Fruit fly (Drosophila melanogaster): ENCODE data around the gene CG18048.
A peak's percentile ranks its signal among the peaks of the same experiment; 100 is the strongest.

Gene CG18048

DNA sequence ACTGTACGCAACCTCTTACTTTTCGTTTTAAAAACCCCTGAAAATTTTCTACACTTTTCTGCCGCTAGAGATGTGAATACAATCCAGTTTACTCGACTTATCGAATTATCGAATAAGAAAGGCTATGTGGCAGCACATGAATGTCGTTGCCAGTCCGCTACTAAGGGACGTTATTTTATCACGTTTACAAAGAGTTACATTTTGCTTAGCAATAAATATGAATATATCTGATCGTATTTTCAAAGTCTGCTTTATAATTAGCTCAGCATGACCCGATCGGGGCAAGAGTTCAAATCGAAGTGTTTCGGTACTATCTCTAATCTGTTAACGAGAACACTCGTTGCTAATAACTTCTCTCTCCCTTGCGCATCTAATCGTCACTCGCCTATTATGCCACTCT is 22.2 kb downstream of the CG18048 start, which contains the start of gene CG42724 (continued):
- TF ChIP-seq TFAM (GFP tag; optimal IDR thresholded peaks at IDR 0.05): no peak
- TF ChIP-seq lab (GFP tag; optimal IDR thresholded peaks at IDR 0.05): no peak
- no peak for TF ChIP-seq sens-2 (GFP tag; IDR thresholded peaks at IDR 0.05)
- peak; percentile 49 for TF ChIP-seq Bdp1 (GFP tag; optimal IDR thresholded peaks at IDR 0.05)
- no peak for TF ChIP-seq hbn (GFP tag; IDR thresholded peaks at IDR 0.05; ENCODE audit: partially characterized antibody)
- TF ChIP-seq CG15073 (GFP tag; optimal IDR thresholded peaks at IDR 0.05): no peak
- TF ChIP-seq nom (GFP tag; optimal IDR thresholded peaks at IDR 0.05): no peak
- TF ChIP-seq pum (GFP tag; optimal IDR thresholded peaks at IDR 0.05): peak; percentile 71
- peak; percentile 39 for TF ChIP-seq slp2 (GFP tag; optimal IDR thresholded peaks at IDR 0.05)
- no peak for TF ChIP-seq CG10274 (GFP tag; optimal IDR thresholded peaks at IDR 0.05)
- TF ChIP-seq CG17912 (GFP tag; optimal IDR thresholded peaks at IDR 0.05): no peak
- no peak for TF ChIP-seq MTF-1 (GFP tag; optimal IDR thresholded peaks at IDR 0.05; ENCODE audit: borderline replicate concordance)
- TF ChIP-seq cato (GFP tag; optimal IDR thresholded peaks at IDR 0.05; ENCODE audit: borderline replicate concordance): no peak
- TF ChIP-seq odd (GFP tag; optimal IDR thresholded peaks at IDR 0.05): no peak
- TF ChIP-seq dimm (GFP tag; IDR thresholded peaks at IDR 0.05): no peak
- no peak for TF ChIP-seq CG8765 (GFP tag; IDR thresholded peaks at IDR 0.05)
- no peak for TF ChIP-seq CG6854 (GFP tag; optimal IDR thresholded peaks at IDR 0.05)
- no peak for TF ChIP-seq CkIIα-i1 (GFP tag; IDR thresholded peaks at IDR 0.05)
- TF ChIP-seq sens (GFP tag): peak; percentile 96
- no peak for TF ChIP-seq sug (tag; optimal IDR thresholded peaks at IDR 0.05)
- TF ChIP-seq en (GFP tag; optimal IDR thresholded peaks at IDR 0.05): peak; percentile 44
- no peak for TF ChIP-seq CG5245 (GFP tag; optimal IDR thresholded peaks at IDR 0.05)
- peak; percentile 26 for TF ChIP-seq slou (GFP tag; optimal IDR thresholded peaks at IDR 0.05)
- no peak for TF ChIP-seq CG17568 (GFP tag; optimal IDR thresholded peaks at IDR 0.05)
- no peak for TF ChIP-seq schlank (tag; optimal IDR thresholded peaks at IDR 0.05)
- peak; percentile 8 for TF ChIP-seq ab (GFP tag; optimal IDR thresholded peaks at IDR 0.05)
- no peak for TF ChIP-seq dati (GFP tag; IDR thresholded peaks at IDR 0.05)
- no peak for TF ChIP-seq CG18476 (GFP tag; optimal IDR thresholded peaks at IDR 0.05)
- TF ChIP-seq CG34224 (GFP tag; IDR thresholded peaks at IDR 0.05; ENCODE audit: partially characterized antibody): no peak
- no peak for TF ChIP-seq bigmax (GFP tag; optimal IDR thresholded peaks at IDR 0.05)
- no peak for TF ChIP-seq CG12219 (GFP tag; optimal IDR thresholded peaks at IDR 0.05)
- TF ChIP-seq CG14050 (GFP tag; IDR thresholded peaks at IDR 0.05): peak; percentile 55; the same call in 1 of the 3 replicates
- TF ChIP-seq caup (GFP tag; optimal IDR thresholded peaks at IDR 0.05; ENCODE audit: severe bottlenecking): no peak
- TF ChIP-seq z (GFP tag; IDR thresholded peaks at IDR 0.05): no peak
- no peak for TF ChIP-seq jing (GFP tag; optimal IDR thresholded peaks at IDR 0.05)
- peak; percentile 47 for TF ChIP-seq Hr3 (GFP tag; optimal IDR thresholded peaks at IDR 0.05)
- TF ChIP-seq E2f2 (GFP tag; IDR thresholded peaks at IDR 0.05): peak; percentile 29; the same call in 1 of the 2 replicates
- TF ChIP-seq CHES-1-like (GFP tag; optimal IDR thresholded peaks at IDR 0.05): peak; percentile 88
- TF ChIP-seq wor (GFP tag; IDR thresholded peaks at IDR 0.05): peak; percentile 15; the same call in 1 of the 2 replicates
- peak; percentile 44; the same call in 1 of the 3 replicates for TF ChIP-seq H15 (GFP tag; IDR thresholded peaks at IDR 0.05)
- TF ChIP-seq CG10654 (GFP tag; optimal IDR thresholded peaks at IDR 0.05): no peak
- TF ChIP-seq az2 (GFP tag; optimal IDR thresholded peaks at IDR 0.05): peak; percentile 47
- peak; percentile 49; the same call in 1 of the 3 replicates for TF ChIP-seq otp (GFP tag; IDR thresholded peaks at IDR 0.05)
- TF ChIP-seq Lhr (GFP tag; optimal IDR thresholded peaks at IDR 0.05): peak; percentile 79
- TF ChIP-seq D (optimal IDR thresholded peaks at IDR 0.05): peak; percentile 72
- no peak for TF ChIP-seq D (GFP tag; optimal IDR thresholded peaks at IDR 0.05)
- peak; percentile 30 for TF ChIP-seq Six4 (GFP tag; optimal IDR thresholded peaks at IDR 0.05)
- no peak for TF ChIP-seq CG42726 (GFP tag; IDR thresholded peaks at IDR 0.05; ENCODE audit: partially characterized antibody)
- TF ChIP-seq CG7372 (GFP tag; IDR thresholded peaks at IDR 0.05): peak; percentile 31; the same call in 1 of the 2 replicates
- no peak for TF ChIP-seq gfzf (GFP tag; optimal IDR thresholded peaks at IDR 0.05)
- TF ChIP-seq Scr (GFP tag; IDR thresholded peaks at IDR 0.05; ENCODE audit: partially characterized antibody): peak; percentile 35
